Fruit fly (Drosophila melanogaster) S2 (cell line): ENCODE measurements around the gene Dus1.

Source experiments
- CG8478 ChIP-seq: fragments of >200 bp; optimal IDR thresholded peaks from 2 replicates; lab custom pipeline; 2018
- CTCF ChIP-seq, 2 experiments: fragments of >200 bp; optimal IDR thresholded peaks; 2 replicates each; lab custom pipeline; 2018

DNA sequence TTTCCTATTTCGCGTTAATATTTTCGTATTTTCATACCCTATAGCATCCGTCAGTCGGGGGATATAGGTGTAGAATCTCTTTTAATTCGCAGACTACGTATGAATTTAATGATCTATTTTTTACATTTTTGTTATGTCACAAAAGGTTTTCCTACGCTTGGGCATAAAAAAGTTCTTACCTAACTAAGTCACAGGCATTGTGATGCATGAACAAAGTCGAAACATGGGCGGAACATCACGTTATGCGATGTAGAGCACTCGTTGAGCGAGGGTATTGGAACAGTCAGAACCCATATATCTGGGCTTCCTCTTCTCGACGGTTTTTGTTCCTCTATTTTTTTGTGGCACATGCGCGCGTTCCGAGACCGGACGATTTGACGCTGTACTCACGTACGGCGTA is 37.6 kb upstream of the Dus1 start:
- no peak for TF ChIP-seq CTCF (optimal IDR thresholded peaks at IDR 0.05; lab: Kevin White, UChicago)
- TF ChIP-seq CG8478 (lab: Kevin White, UChicago) = no peak
